Worm (Caenorhabditis elegans): ENCODE measurements around the gene F56H9.8.

DNA sequence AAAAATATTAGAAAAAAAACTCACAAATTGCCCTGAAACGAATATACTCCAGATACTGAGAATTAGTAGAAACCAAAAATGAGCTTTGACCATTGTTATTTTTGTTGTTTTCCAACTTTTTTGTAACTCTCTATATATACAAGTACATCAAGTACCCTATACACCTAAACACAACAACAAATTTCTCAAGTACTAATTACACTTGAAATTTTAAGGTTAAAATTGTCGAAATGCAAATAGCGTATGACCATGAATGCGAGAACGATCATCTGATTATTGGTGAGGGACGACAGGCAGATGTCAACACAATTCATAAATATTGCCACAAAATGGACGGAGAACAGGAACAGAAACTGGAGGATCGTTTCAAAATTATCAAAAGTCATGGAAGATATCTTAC is 20.2 kb upstream of the F56H9.8 start, which contains the start of gene F56H9.9:
- TF ChIP-seq tbx-37 (GFP tag; conservative IDR thresholded peaks at IDR 0.05) (no peak), hnd-1 (tag; optimal IDR thresholded peaks at IDR 0.05) (no peak), tbx-11 (GFP tag; IDR thresholded peaks at IDR 0.05) (no peak), hmbx-1 (tag; optimal IDR thresholded peaks at IDR 0.05) (no peak), ceh-13 (GFP tag; optimal IDR thresholded peaks at IDR 0.05) (no peak)
